Fruit fly (Drosophila melanogaster) whole organism, embryonic: ENCODE data around the gene Top3beta.

Experiments
- Abd-B ChIP-seq: fragments of 200-800 bp; sonication (Bioruptor generic); optimal IDR thresholded peaks from 2 replicates; lab custom pipeline; 2018; ENCODE audit warnings: missing biosample characterization, mild to moderate bottlenecking, missing genetic modification characterization, moderate library complexity
- CG10565 ChIP-seq: fragments of 200-800 bp; sonication (Bioruptor generic); optimal IDR thresholded peaks from 3 replicates; lab custom pipeline; 2016; ENCODE audit warnings: missing biosample characterization, mild to moderate bottlenecking, missing genetic modification characterization
- CG10654 ChIP-seq: fragments of 200-800 bp; sonication (Bioruptor generic); optimal IDR thresholded peaks from 2 replicates; lab custom pipeline; 2016; ENCODE audit warnings: missing biosample characterization, missing genetic modification characterization
- CG11695 ChIP-seq: fragments of 200-800 bp; sonication (Bioruptor generic); IDR thresholded peaks from 3 replicates; pipeline ENCODE4 v1.3.6; 2022; ENCODE audit warnings: missing biosample characterization, missing genetic modification characterization
- CG12071 ChIP-seq: fragments of 200-800 bp; sonication (Bioruptor generic); optimal IDR thresholded peaks from 3 replicates; lab custom pipeline; 2018; ENCODE audit warnings: missing biosample characterization, mild to moderate bottlenecking, missing genetic modification characterization
- CG12391 ChIP-seq: fragments of 200-800 bp; sonication (Bioruptor generic); optimal IDR thresholded peaks from 3 replicates; lab custom pipeline; 2018; ENCODE audit warnings: missing biosample characterization, mild to moderate bottlenecking, missing genetic modification characterization, moderate library complexity
- CG12744 ChIP-seq: fragments of 200-800 bp; sonication (Bioruptor generic); optimal IDR thresholded peaks from 2 replicates; lab custom pipeline; 2016; ENCODE audit warnings: missing biosample characterization, missing genetic modification characterization
- CG13123 ChIP-seq: fragments of 200-800 bp; sonication (Bioruptor generic); optimal IDR thresholded peaks from 2 replicates; lab custom pipeline; 2016; ENCODE audit warnings: missing biosample characterization, missing genetic modification characterization
- CG13894 ChIP-seq: fragments of 200-800 bp; sonication (Bioruptor generic); optimal IDR thresholded peaks from 3 replicates; lab custom pipeline; 2018; ENCODE audit warnings: missing biosample characterization, mild to moderate bottlenecking, missing genetic modification characterization, moderate library complexity
- CG15073 ChIP-seq: fragments of 200-800 bp; sonication (Bioruptor generic); optimal IDR thresholded peaks from 2 replicates; lab custom pipeline; 2016; ENCODE audit warnings: missing biosample characterization, missing genetic modification characterization
- CG1603 ChIP-seq: fragments of 200-800 bp; sonication (Bioruptor generic); optimal IDR thresholded peaks from 2 replicates; lab custom pipeline; 2019; ENCODE audit warnings: missing biosample characterization, mild to moderate bottlenecking, missing genetic modification characterization, moderate library complexity
- CG17568 ChIP-seq: fragments of 200-800 bp; sonication (Bioruptor generic); optimal IDR thresholded peaks from 2 replicates; lab custom pipeline; 2018; ENCODE audit warnings: missing biosample characterization, mild to moderate bottlenecking, missing genetic modification characterization, moderate library complexity
- CG17802 ChIP-seq: fragments of 200-800 bp; sonication (Bioruptor generic); optimal IDR thresholded peaks from 2 replicates; lab custom pipeline; 2018; ENCODE audit warnings: missing biosample characterization, mild to moderate bottlenecking, missing genetic modification characterization, moderate library complexity
- CG31441 ChIP-seq: fragments of 200-800 bp; sonication (Bioruptor generic); IDR thresholded peaks from 2 replicates; pipeline ENCODE4 v1.3.6; 2022; ENCODE audit warnings: missing biosample characterization, missing genetic modification characterization
- CG33213 ChIP-seq: fragments of 200-800 bp; sonication (Bioruptor generic); optimal IDR thresholded peaks from 3 replicates; lab custom pipeline; 2016; ENCODE audit warnings: missing biosample characterization, missing genetic modification characterization
- CG34224 ChIP-seq: fragments of 200-800 bp; sonication (Bioruptor generic); IDR thresholded peaks from 3 replicates; pipeline ENCODE4 v1.3.6; 2022; ENCODE audit warnings: missing biosample characterization, missing genetic modification characterization; ENCODE audit not compliant: partially characterized antibody
- CG4730 ChIP-seq: fragments of 200-800 bp; sonication (Bioruptor generic); IDR thresholded peaks from 2 replicates; pipeline ENCODE4 v1.3.6; 2022; ENCODE audit warnings: missing biosample characterization, missing genetic modification characterization
- CG5953 ChIP-seq: fragments of 200-800 bp; sonication (Bioruptor generic); IDR thresholded peaks from 2 replicates; pipeline ENCODE4 v1.3.6; 2022; ENCODE audit warnings: missing biosample characterization, missing genetic modification characterization
- CG7745 ChIP-seq: fragments of 200-800 bp; sonication (Bioruptor generic); optimal IDR thresholded peaks from 2 replicates; lab custom pipeline; 2018; ENCODE audit warnings: missing biosample characterization, mild to moderate bottlenecking, missing genetic modification characterization, moderate library complexity
- CG7786 ChIP-seq: fragments of 200-800 bp; sonication (Bioruptor generic); optimal IDR thresholded peaks from 2 replicates; lab custom pipeline; 2016; ENCODE audit warnings: missing biosample characterization, missing genetic modification characterization
- CG7963 ChIP-seq: fragments of 200-800 bp; sonication (Bioruptor generic); IDR thresholded peaks from 3 replicates; pipeline ENCODE4 v1.3.6; 2022; ENCODE audit warnings: missing biosample characterization, missing genetic modification characterization; ENCODE audit not compliant: partially characterized antibody
- Dbx ChIP-seq: fragments of 200-800 bp; sonication (Bioruptor generic); IDR thresholded peaks from 3 replicates; pipeline ENCODE4 v1.3.6; 2022; ENCODE audit warnings: missing biosample characterization, missing genetic modification characterization
- Dek ChIP-seq: fragments of 200-800 bp; sonication (Bioruptor generic); optimal IDR thresholded peaks from 3 replicates; lab custom pipeline; 2019; ENCODE audit warnings: missing biosample characterization, mild to moderate bottlenecking, missing genetic modification characterization, moderate library complexity
- Dip3 ChIP-seq: fragments of 200-800 bp; sonication (Bioruptor generic); optimal IDR thresholded peaks from 3 replicates; lab custom pipeline; 2016; ENCODE audit warnings: missing biosample characterization, missing genetic modification characterization
- Drgx ChIP-seq: fragments of 200-800 bp; sonication (Bioruptor generic); IDR thresholded peaks from 2 replicates; pipeline ENCODE4 v1.3.6; 2022; ENCODE audit warnings: missing biosample characterization, missing genetic modification characterization
- Fer2 ChIP-seq: fragments of 200-800 bp; sonication (Bioruptor generic); optimal IDR thresholded peaks from 2 replicates; lab custom pipeline; 2018; ENCODE audit warnings: missing biosample characterization, mild to moderate bottlenecking, missing genetic modification characterization, moderate library complexity
- Gsc ChIP-seq: fragments of 200-800 bp; sonication (Bioruptor generic); IDR thresholded peaks from 2 replicates; pipeline ENCODE4 v1.3.6; 2022; ENCODE audit warnings: missing biosample characterization, missing genetic modification characterization
- Lpt ChIP-seq: fragments of >200 bp; optimal IDR thresholded peaks from 2 replicates; lab custom pipeline; 2018; ENCODE audit warnings: missing biosample characterization, missing genetic modification characterization
- Med ChIP-seq: fragments of 200-800 bp; sonication (Bioruptor generic); peaks from one replicate; lab custom pipeline; 2016; ENCODE audit warnings: missing biosample characterization, missing genetic modification characterization, mild to moderate bottlenecking, inconsistent platforms, moderate library complexity
- Nf-YB ChIP-seq: fragments of 200-800 bp; sonication (Bioruptor generic); optimal IDR thresholded peaks from 3 replicates; lab custom pipeline; 2019; ENCODE audit warnings: missing biosample characterization, mild to moderate bottlenecking, missing genetic modification characterization, moderate library complexity
- Sin3A ChIP-seq: fragments of >200 bp; optimal IDR thresholded peaks from 2 replicates; lab custom pipeline; 2018
- Sry-δ ChIP-seq: fragments of 200-800 bp; sonication (Bioruptor generic); optimal IDR thresholded peaks from 2 replicates; lab custom pipeline; 2016; ENCODE audit warnings: missing biosample characterization, missing genetic modification characterization
- Stat92E ChIP-seq, 3 experiments: fragments of >200 bp in 2 of 3; fragments of 200-800 bp in 1 of 3; sonication (Bioruptor generic) in 1 of 3; optimal IDR thresholded peaks; 2 replicates each; lab custom pipeline; 2017 to 2019; ENCODE audit warnings: missing biosample characterization in 3 of 3, missing genetic modification characterization in 3 of 3, mild to moderate bottlenecking in 1 of 3, moderate library complexity in 1 of 3
- ap ChIP-seq: fragments of 200-800 bp; sonication (Bioruptor generic); IDR thresholded peaks from 2 replicates; pipeline ENCODE4 v1.3.6; 2022; ENCODE audit warnings: missing biosample characterization, missing genetic modification characterization
- az2 ChIP-seq: fragments of 200-800 bp; sonication (Bioruptor generic); optimal IDR thresholded peaks from 3 replicates; lab custom pipeline; 2016; ENCODE audit warnings: missing biosample characterization, missing genetic modification characterization
- bab2 ChIP-seq: fragments of 200-800 bp; sonication (Bioruptor generic); optimal IDR thresholded peaks from 2 replicates; lab custom pipeline; 2016; ENCODE audit warnings: missing biosample characterization, missing genetic modification characterization
- br ChIP-seq: fragments of >200 bp; optimal IDR thresholded peaks from 2 replicates; lab custom pipeline; 2017
- esg ChIP-seq: fragments of 200-800 bp; sonication (Bioruptor generic); conservative IDR thresholded peaks from 2 replicates; pipeline ENCODE4 v1.3.6; 2022; ENCODE audit warnings: missing biosample characterization, missing genetic modification characterization
- gcm2 ChIP-seq: fragments of 200-800 bp; sonication (Bioruptor generic); optimal IDR thresholded peaks from 2 replicates; lab custom pipeline; 2016; ENCODE audit warnings: missing biosample characterization, missing genetic modification characterization
- kah ChIP-seq: fragments of 200-800 bp; sonication (Bioruptor generic); optimal IDR thresholded peaks from 2 replicates; lab custom pipeline; 2018; ENCODE audit warnings: missing biosample characterization, mild to moderate bottlenecking, missing genetic modification characterization
- kay ChIP-seq: fragments of 200-800 bp; sonication (Bioruptor generic); optimal IDR thresholded peaks from 2 replicates; lab custom pipeline; 2016; ENCODE audit warnings: missing biosample characterization, missing genetic modification characterization
- kni ChIP-seq: fragments of 200-800 bp; sonication (Bioruptor generic); optimal IDR thresholded peaks from 3 replicates; lab custom pipeline; 2017; ENCODE audit warnings: mild to moderate bottlenecking, missing biosample characterization, missing genetic modification reagents, missing genetic modification characterization
- mirr ChIP-seq: fragments of 200-800 bp; sonication (Bioruptor generic); optimal IDR thresholded peaks from 3 replicates; lab custom pipeline; 2018; ENCODE audit warnings: missing biosample characterization, mild to moderate bottlenecking, missing genetic modification characterization
- nmo ChIP-seq: fragments of 200-800 bp; sonication (Bioruptor generic); optimal IDR thresholded peaks from 2 replicates; lab custom pipeline; 2018; ENCODE audit warnings: missing biosample characterization, mild to moderate bottlenecking, missing genetic modification characterization, moderate library complexity
- p53 ChIP-seq: fragments of 200-800 bp; sonication (Bioruptor generic); optimal IDR thresholded peaks from 2 replicates; lab custom pipeline; 2016; ENCODE audit warnings: missing biosample characterization, missing genetic modification characterization
- ro ChIP-seq: fragments of 200-800 bp; sonication (Bioruptor generic); IDR thresholded peaks from 2 replicates; pipeline ENCODE4 v1.3.6; 2022; ENCODE audit warnings: missing biosample characterization, missing genetic modification characterization
- row ChIP-seq: fragments of 200-800 bp; sonication (Bioruptor generic); IDR thresholded peaks from 3 replicates; pipeline ENCODE4 v1.3.6; 2022; ENCODE audit warnings: missing biosample characterization, missing genetic modification characterization
- salm ChIP-seq: fragments of 200-800 bp; sonication (Bioruptor generic); optimal IDR thresholded peaks from 2 replicates; lab custom pipeline; 2018; ENCODE audit warnings: missing biosample characterization, mild to moderate bottlenecking, missing genetic modification characterization
- sc ChIP-seq, 3 experiments: fragments of >200 bp in 2 of 3; fragments of 200-800 bp in 1 of 3; sonication (Bioruptor generic) in 1 of 3; optimal IDR thresholded peaks; 2 replicates in 2 of 3; 3 replicates in 1 of 3; lab custom pipeline; 2017; ENCODE audit warnings: mild to moderate bottlenecking in 1 of 3, missing biosample characterization in 1 of 3, missing genetic modification characterization in 1 of 3, missing genetic modification reagents in 1 of 3
- tap ChIP-seq: fragments of 200-800 bp; optimal IDR thresholded peaks from 3 replicates; lab custom pipeline; 2019; ENCODE audit warnings: missing biosample characterization, mild to moderate bottlenecking, missing genetic modification characterization, moderate library complexity

Gene Top3beta

DNA sequence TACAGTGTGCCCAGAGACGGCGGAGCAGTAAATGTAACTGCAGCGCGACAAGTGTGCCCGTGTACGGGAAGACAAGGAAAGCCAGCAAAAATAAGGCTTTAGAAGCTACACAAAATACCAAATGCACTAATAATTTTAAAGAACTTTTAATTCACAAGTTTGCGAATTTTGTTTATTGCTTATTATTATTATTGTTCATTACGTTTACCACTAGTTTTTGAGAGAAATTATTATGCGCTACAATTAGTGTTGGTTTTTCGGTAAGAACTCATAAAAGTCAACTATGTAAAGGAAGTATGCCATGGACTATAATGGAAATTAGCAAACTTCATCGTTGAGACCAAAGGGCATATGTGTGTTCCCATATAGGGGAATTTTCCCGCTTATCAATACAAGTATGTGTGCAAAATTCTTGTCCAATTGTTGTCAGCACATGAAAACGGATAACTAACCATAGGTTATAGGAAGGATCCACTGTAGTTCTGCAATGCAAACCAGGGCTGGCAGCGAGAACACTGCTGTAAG lies 20.5 kb downstream of the Top3beta start, which contains the start of gene schlank (continued):
- TF ChIP-seq esg (GFP tag; lab: Robert Waterston, UW) = peak; percentile 57
- peak; percentile 23 for TF ChIP-seq CG13894 (tag; lab: Kevin White, UChicago)
- TF ChIP-seq CG10654 (GFP tag; lab: Kevin White, UChicago) = peak; percentile 40
- TF ChIP-seq Abd-B (GFP tag; lab: Kevin White, UChicago) = peak; percentile 41
- TF ChIP-seq CG5953 (GFP tag; lab: Robert Waterston, UW) = 0 out of 2 replicates have a peak, but pooled peaks have one; percentile 13
- peak; percentile 14 for TF ChIP-seq p53 (GFP tag; lab: Kevin White, UChicago)
- peak; percentile 37 for TF ChIP-seq CG33213 (GFP tag; lab: Kevin White, UChicago)
- TF ChIP-seq ap (GFP tag; lab: Robert Waterston, UW) = 0 out of 2 replicates have a peak, but pooled peaks have one; percentile 42
- peak; percentile 45 for TF ChIP-seq nmo
- peak; percentile 91 for TF ChIP-seq row
- no peak for TF ChIP-seq CG10565 (GFP tag; lab: Kevin White, UChicago)
- no peak for TF ChIP-seq CG31441 (GFP tag; lab: Robert Waterston, UW)
- TF ChIP-seq az2 = peak; percentile 55
- no peak for TF ChIP-seq kah
- no peak for TF ChIP-seq Fer2 (tag; lab: Kevin White, UChicago)
- TF ChIP-seq CG1603 (tag; lab: Kevin White, UChicago) = peak; percentile 45
- peak; percentile 85 for TF ChIP-seq Med (GFP tag; lab: Kevin White, UChicago)
- 0 out of 3 replicates have a peak, but pooled peaks have one; percentile 36 for TF ChIP-seq Dbx (GFP tag; lab: Robert Waterston, UW)
- TF ChIP-seq sc (optimal IDR thresholded peaks at IDR 0.05; lab: Kevin White, UChicago) = no peak
- no peak for TF ChIP-seq sc (GFP tag; optimal IDR thresholded peaks at IDR 0.05; lab: Kevin White, UChicago)
- no peak for TF ChIP-seq br
- TF ChIP-seq mirr (GFP tag; lab: Kevin White, UChicago) = peak; percentile 30
- TF ChIP-seq CG13123 (GFP tag; lab: Kevin White, UChicago) = no peak
- peak; percentile 30 for TF ChIP-seq Sry-δ
- no peak for TF ChIP-seq CG17802 (tag; lab: Kevin White, UChicago)
- peak; percentile 52 for TF ChIP-seq CG12391
- TF ChIP-seq CG17568 = no peak
- TF ChIP-seq CG34224 (GFP tag; lab: Robert Waterston, UW) = no peak
- TF ChIP-seq bab2 (GFP tag; lab: Kevin White, UChicago) = peak; percentile 62
- peak; percentile 25 for TF ChIP-seq CG12071 (GFP tag; lab: Kevin White, UChicago)
- no peak for TF ChIP-seq CG12744 (GFP tag; lab: Kevin White, UChicago)
- TF ChIP-seq kay = no peak
- no peak for TF ChIP-seq CG7745
- peak; percentile 64 for TF ChIP-seq CG7786 (GFP tag; lab: Kevin White, UChicago)
- TF ChIP-seq kni (GFP tag; lab: Kevin White, UChicago) = no peak
- TF ChIP-seq Nf-YB (GFP tag; lab: Kevin White, UChicago) = no peak
- no peak for TF ChIP-seq gcm2 (GFP tag; lab: Kevin White, UChicago)
- peak; percentile 51; the same call in 1 of the 3 replicates for TF ChIP-seq CG11695 (GFP tag; lab: Robert Waterston, UW)
- TF ChIP-seq Drgx = 0 out of 2 replicates have a peak, but pooled peaks have one; percentile 29
- TF ChIP-seq Lpt (GFP tag; lab: Kevin White, UChicago) = no peak
- TF ChIP-seq Dek = peak; percentile 35
- peak; percentile 89 for TF ChIP-seq Dip3 (GFP tag; lab: Kevin White, UChicago)
- TF ChIP-seq CG4730 (GFP tag; lab: Robert Waterston, UW) = no peak
- no peak for TF ChIP-seq CG7963 (GFP tag; lab: Robert Waterston, UW)
- no peak for TF ChIP-seq Gsc (GFP tag; lab: Robert Waterston, UW)
- TF ChIP-seq tap = no peak
- TF ChIP-seq salm = no peak
- TF ChIP-seq CG15073 (GFP tag; lab: Kevin White, UChicago) = no peak
- TF ChIP-seq Stat92E (GFP tag; optimal IDR thresholded peaks at IDR 0.05; lab: Kevin White, UChicago) = peak in 1 of 3 experiments; percentile 19
- peak; percentile 37 for TF ChIP-seq Sin3A
- TF ChIP-seq ro (GFP tag; lab: Robert Waterston, UW) = no peak
